Worm (Caenorhabditis elegans) whole organism, early embryonic: ENCODE data around the gene gex-3.
A peak's percentile ranks its signal among the peaks of the same experiment; 100 is the strongest.

Source experiments
- B0310.2 ChIP-seq: sonication (generic microtip); optimal IDR thresholded peaks from 2 replicates; lab custom pipeline; 2016; ENCODE audit warnings: mild to moderate bottlenecking, missing genetic modification characterization, missing compliant biosample characterization
- F13C5.2 ChIP-seq: sonication (generic microtip); optimal IDR thresholded peaks from 2 replicates; lab custom pipeline; 2017; ENCODE audit warnings: mild to moderate bottlenecking, missing genetic modification characterization, inconsistent platforms, missing compliant biosample characterization
- aly-1 ChIP-seq: sonication (generic microtip); optimal IDR thresholded peaks from 2 replicates; lab custom pipeline; 2016; ENCODE audit warnings: missing genetic modification characterization, missing compliant biosample characterization
- ama-1 ChIP-seq: fragments of 150-350 bp; optimal IDR thresholded peaks from 2 replicates; lab custom pipeline; 2014
- ceh-13 ChIP-seq: fragments of 200-800 bp; sonication (Bioruptor generic); optimal IDR thresholded peaks from 2 replicates; lab custom pipeline; 2018; ENCODE audit warnings: mild to moderate bottlenecking, missing genetic modification characterization, missing compliant biosample characterization
- ceh-36 ChIP-seq: sonication (generic microtip); optimal IDR thresholded peaks from 2 replicates; lab custom pipeline; 2016; ENCODE audit warnings: missing genetic modification characterization, inconsistent platforms, missing compliant biosample characterization
- ets-7 ChIP-seq: sonication (generic microtip); optimal IDR thresholded peaks from 2 replicates; lab custom pipeline; 2016; ENCODE audit warnings: missing genotype, missing genetic modification characterization, missing compliant biosample characterization
- flt-1 ChIP-seq: fragments of 200-800 bp; sonication (Bioruptor generic); IDR thresholded peaks from 2 replicates; pipeline ENCODE4 v1.3.6; 2022; ENCODE audit warnings: missing genetic modification characterization, missing compliant biosample characterization
- hmbx-1 ChIP-seq: sonication (generic microtip); optimal IDR thresholded peaks from 2 replicates; lab custom pipeline; 2016; ENCODE audit warnings: mild to moderate bottlenecking, missing genetic modification characterization, missing compliant biosample characterization
- hmg-4 ChIP-seq: fragments of 200-800 bp; sonication (Bioruptor generic); optimal IDR thresholded peaks from 2 replicates; lab custom pipeline; 2018; ENCODE audit warnings: mild to moderate bottlenecking, missing genetic modification characterization, missing compliant biosample characterization
- hnd-1 ChIP-seq: sonication (generic microtip); optimal IDR thresholded peaks from 2 replicates; lab custom pipeline; 2016; ENCODE audit warnings: missing genetic modification characterization, missing compliant biosample characterization
- pes-1 ChIP-seq: fragments of 200-800 bp; sonication (Bioruptor generic); IDR thresholded peaks from 2 replicates; pipeline ENCODE4 v1.3.6; 2022; ENCODE audit warnings: missing genetic modification reagents, missing genetic modification characterization, missing compliant biosample characterization
- scrt-1 ChIP-seq: fragments of 200-800 bp; sonication (Bioruptor generic); IDR thresholded peaks from 2 replicates; pipeline ENCODE4 v1.3.6; 2022; ENCODE audit warnings: missing genetic modification characterization, missing compliant biosample characterization
- sea-1 ChIP-seq: fragments of 200-800 bp; sonication (Bioruptor generic); conservative IDR thresholded peaks from 2 replicates; pipeline ENCODE4 v1.3.6; 2022; ENCODE audit warnings: missing genetic modification characterization, missing compliant biosample characterization
- tbx-11 ChIP-seq: fragments of 200-800 bp; sonication (Bioruptor generic); IDR thresholded peaks from 2 replicates; pipeline ENCODE4 v1.3.6; 2022; ENCODE audit warnings: missing genetic modification characterization, missing compliant biosample characterization
- tbx-37 ChIP-seq: fragments of 200-800 bp; sonication (Bioruptor generic); conservative IDR thresholded peaks from 2 replicates; pipeline ENCODE4 v1.3.6; 2022; ENCODE audit warnings: missing genetic modification reagents, missing genetic modification characterization, missing compliant biosample characterization
- tra-4 ChIP-seq: sonication (generic microtip); optimal IDR thresholded peaks from 2 replicates; lab custom pipeline; 2017; ENCODE audit warnings: missing genetic modification characterization, missing compliant biosample characterization

Gene gex-3

DNA sequence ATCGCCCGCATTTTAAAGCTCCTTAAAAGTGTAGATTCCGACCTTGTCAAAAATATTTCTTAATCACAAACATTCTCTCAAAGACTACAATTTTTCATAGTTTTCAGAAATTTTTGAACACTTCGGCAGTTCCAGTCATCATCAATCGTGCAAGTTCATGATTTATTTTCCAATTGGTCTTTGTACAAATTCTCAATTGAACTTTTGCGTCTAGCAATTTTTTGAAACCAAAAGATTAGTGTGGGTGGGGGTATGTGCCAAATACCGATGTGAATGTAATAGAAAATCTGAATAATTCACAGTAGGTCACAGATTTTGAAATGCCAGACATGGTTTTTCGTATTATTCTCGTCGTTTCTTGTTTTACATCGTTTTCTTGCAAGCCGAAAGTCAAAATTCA lies 34.1 kb downstream of the gex-3 start, which contains the start of gene clec-185:
Gene clec-185, plus strand, starts transcription at position 301 of the 400 bp plus-strand sequence.
- TF ChIP-seq scrt-1 (GFP tag; lab: Robert Waterston, UW) = no peak
- no peak for TF ChIP-seq hnd-1 (tag; lab: Kevin White, UChicago)
- TF ChIP-seq ama-1 = no peak
- no peak for TF ChIP-seq B0310.2 (tag; lab: Kevin White, UChicago)
- no peak for TF ChIP-seq ceh-36 (tag; lab: Kevin White, UChicago)
- TF ChIP-seq hmg-4 = no peak
- no peak for TF ChIP-seq tbx-11 (GFP tag; lab: Robert Waterston, UW)
- no peak for TF ChIP-seq flt-1
- no peak for TF ChIP-seq ceh-13 (GFP tag; lab: Kevin White, UChicago)
- TF ChIP-seq ets-7 (tag; lab: Kevin White, UChicago) = no peak
- no peak for TF ChIP-seq pes-1
- TF ChIP-seq tbx-37 = no peak
- TF ChIP-seq aly-1 (tag; lab: Kevin White, UChicago) = no peak
- no peak for TF ChIP-seq sea-1 (GFP tag; lab: Robert Waterston, UW)
- no peak for TF ChIP-seq hmbx-1 (tag; lab: Kevin White, UChicago)
- no peak for TF ChIP-seq F13C5.2
- no peak for TF ChIP-seq tra-4

DNA sequence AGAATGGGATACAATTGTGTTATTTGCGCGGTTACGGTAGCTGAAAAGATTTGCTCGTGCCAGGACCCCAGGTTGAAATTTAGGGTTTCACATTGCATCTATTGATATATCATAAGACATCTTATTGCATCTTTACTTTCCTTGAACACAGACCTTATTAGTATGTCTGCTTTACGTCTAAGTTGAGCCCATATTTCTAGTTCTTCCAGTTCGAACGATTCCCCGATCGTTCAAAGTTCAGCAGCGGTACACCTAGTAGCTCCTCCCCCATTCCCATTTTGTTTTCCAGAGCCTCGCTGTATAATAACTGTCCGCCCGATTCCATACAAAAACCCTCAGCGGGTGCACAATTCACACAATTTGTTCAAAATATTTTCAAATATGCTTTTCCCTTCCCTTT lies 37.5 kb downstream of the gex-3 start, which contains the start of gene C25G4.17:
Gene C25G4.17, plus strand, starts transcription at position 301 of the 400 bp plus-strand sequence.
- TF ChIP-seq tra-4 (no peak), ama-1 (no peak), pes-1 (no peak), ceh-36 (tag; lab: Kevin White, UChicago) (no peak), B0310.2 (tag; lab: Kevin White, UChicago) (no peak), ets-7 (tag; lab: Kevin White, UChicago) (no peak), aly-1 (tag; lab: Kevin White, UChicago) (no peak), hmg-4 (no peak), tbx-11 (GFP tag; lab: Robert Waterston, UW) (no peak), hmbx-1 (tag; lab: Kevin White, UChicago) (no peak), tbx-37 (no peak), ceh-13 (GFP tag; lab: Kevin White, UChicago) (no peak), hnd-1 (tag; lab: Kevin White, UChicago) (no peak), scrt-1 (GFP tag; lab: Robert Waterston, UW) (no peak), F13C5.2 (no peak), flt-1 (no peak), sea-1 (GFP tag; lab: Robert Waterston, UW) (no peak)

DNA sequence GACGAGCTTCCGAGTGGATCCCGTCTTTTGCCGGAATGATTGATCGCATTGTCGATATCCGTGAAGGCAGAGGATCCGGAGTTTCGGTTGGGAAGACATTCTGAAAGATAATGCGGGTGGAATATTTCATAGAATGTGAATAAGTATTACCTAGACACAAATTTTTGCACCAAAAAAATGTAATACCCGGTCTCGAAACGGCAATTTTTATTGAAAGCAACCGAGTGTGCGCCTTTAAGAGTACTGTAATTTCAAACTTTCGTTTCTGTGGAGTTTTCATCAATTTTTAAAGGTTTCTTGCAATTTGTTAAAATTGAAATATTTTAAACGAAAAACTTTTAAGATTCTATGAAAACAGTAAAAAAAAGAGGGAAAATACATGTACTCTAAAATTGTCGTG lies 39.7 kb downstream of the gex-3 start, which contains the start of gene C25G4.2:
Gene C25G4.2, minus strand, starts transcription at position 100 of the 400 bp plus-strand sequence.
- TF ChIP-seq aly-1 (tag; lab: Kevin White, UChicago) (no peak), flt-1 (no peak), ceh-36 (tag; lab: Kevin White, UChicago) (no peak), ets-7 (tag; lab: Kevin White, UChicago) (no peak), scrt-1 (GFP tag; lab: Robert Waterston, UW) (no peak), pes-1 (no peak), sea-1 (GFP tag; lab: Robert Waterston, UW) (no peak), ceh-13 (GFP tag; lab: Kevin White, UChicago) (no peak), tbx-37 (no peak), hnd-1 (tag; lab: Kevin White, UChicago) (no peak), tbx-11 (GFP tag; lab: Robert Waterston, UW) (no peak), B0310.2 (tag; lab: Kevin White, UChicago) (no peak), hmbx-1 (tag; lab: Kevin White, UChicago) (no peak), F13C5.2 (no peak)

DNA sequence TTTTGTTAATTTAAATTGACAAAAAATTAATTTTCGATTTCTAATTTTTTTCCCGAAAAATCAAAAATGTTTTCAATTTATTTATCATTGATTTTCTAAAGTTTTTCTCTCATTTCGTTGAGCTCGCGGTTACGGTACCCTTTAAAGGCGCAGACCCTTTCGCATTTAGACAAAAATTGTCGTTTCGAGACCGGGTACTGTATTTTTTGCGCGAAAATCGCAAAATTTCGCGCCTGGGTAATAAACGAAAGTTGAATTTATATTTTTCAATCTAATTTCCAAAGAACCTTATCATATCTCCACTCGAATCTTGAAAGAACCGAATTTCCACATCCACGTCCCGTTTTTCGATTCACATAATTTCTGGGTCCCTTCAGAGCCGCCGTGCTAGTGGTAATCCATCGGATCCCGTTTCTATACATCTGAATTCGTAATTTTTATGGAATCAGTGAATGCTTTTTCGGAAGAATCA lies 41.3 kb downstream of the gex-3 start, which contains the start of gene C25G4.3:
Gene C25G4.3, minus strand, starts transcription at position 422 of the 472 bp plus-strand sequence.
- no peak for TF ChIP-seq F13C5.2
- TF ChIP-seq ceh-13 (GFP tag; lab: Kevin White, UChicago) = no peak
- no peak for TF ChIP-seq tbx-37
- TF ChIP-seq ets-7 (tag; lab: Kevin White, UChicago) = no peak
- TF ChIP-seq flt-1 = no peak

DNA sequence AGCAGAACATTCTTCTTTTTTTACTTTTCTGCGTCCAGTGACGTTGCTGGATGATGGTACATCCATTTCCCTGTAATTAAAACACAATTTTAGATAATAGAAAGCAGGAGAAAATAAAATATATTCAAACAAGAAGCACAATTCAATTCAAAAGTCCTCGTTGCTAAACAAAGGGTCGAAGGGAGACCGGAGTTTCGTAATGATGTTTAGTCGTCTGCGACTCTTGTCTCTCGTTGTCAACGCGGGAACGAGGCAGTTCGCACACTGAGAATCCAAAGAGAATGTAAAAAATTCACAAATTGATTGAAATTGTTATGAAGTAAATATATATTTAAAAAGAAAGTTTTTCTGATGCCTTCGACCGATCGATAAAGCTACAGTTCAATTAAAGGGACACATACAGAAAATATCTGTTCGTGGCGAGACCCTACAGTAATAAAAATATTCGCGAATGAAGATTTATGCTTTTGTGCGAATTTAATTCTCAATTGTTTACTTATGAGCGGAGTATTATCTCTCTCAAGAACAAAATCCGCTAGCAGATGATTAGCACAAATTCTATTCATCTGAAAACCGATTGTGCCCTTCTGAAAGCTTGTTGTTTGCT lies 47.1 kb downstream of the gex-3 start, which contains the start of gene dpy-26:
Gene dpy-26, minus strand, starts transcription at position 111 of the 607 bp plus-strand sequence.
- TF ChIP-seq B0310.2 (tag; lab: Kevin White, UChicago) (no peak), F13C5.2 (peak; percentile 18)

DNA sequence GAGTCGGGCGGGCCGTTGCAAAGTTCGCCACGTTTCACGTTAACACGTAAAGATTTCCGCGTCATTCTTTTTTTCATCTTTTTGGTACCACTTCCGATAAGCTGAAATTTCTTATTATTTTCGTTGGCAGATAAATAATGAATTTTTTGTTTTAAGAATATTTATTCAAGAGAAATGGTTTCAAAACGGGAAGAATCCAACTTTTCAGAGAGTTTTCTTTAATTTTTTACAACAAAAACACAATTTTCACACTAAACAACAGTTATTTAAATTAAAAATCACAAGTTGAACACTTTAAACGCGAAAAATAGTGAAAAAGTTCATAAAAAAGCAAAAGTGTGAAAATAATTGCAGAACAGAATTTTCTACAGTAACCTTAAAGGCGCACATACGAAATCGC lies 49.9 kb downstream of the gex-3 start, which contains the start of gene spe-44:
Gene spe-44, minus strand, starts transcription at position 101 of the 400 bp plus-strand sequence.
- no peak for TF ChIP-seq hnd-1 (tag; lab: Kevin White, UChicago)
- TF ChIP-seq ama-1 = no peak
- no peak for TF ChIP-seq B0310.2 (tag; lab: Kevin White, UChicago)
- TF ChIP-seq tra-4 = no peak
- no peak for TF ChIP-seq scrt-1 (GFP tag; lab: Robert Waterston, UW)
- TF ChIP-seq tbx-37 = no peak
- TF ChIP-seq ceh-13 (GFP tag; lab: Kevin White, UChicago) = no peak
- TF ChIP-seq sea-1 (GFP tag; lab: Robert Waterston, UW) = no peak
- TF ChIP-seq hmbx-1 (tag; lab: Kevin White, UChicago) = no peak
- TF ChIP-seq pes-1 = no peak
- no peak for TF ChIP-seq ets-7 (tag; lab: Kevin White, UChicago)

DNA sequence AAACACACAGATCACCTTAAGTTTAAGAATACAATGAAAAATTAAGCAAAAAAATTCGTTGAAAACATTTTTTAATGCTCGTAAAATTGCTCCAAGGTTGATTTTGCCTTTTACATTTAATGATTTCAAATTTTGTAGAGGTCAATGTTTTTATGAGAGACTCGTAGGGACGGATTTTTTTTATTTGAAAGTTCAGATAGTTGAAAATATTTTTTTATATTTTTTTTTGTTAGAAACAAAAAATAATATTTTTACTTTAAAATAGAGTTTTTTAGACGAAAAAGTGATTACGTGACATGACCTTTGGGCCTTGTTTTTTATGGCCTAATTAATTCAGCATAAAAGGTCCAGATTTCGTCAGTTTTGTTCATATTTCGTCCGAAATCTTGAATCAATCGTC lies 50.5 kb downstream of the gex-3 start, which contains the start of gene smz-1:
Gene smz-1, plus strand, starts transcription at position 301 of the 400 bp plus-strand sequence.
- TF ChIP-seq ceh-36 (tag; lab: Kevin White, UChicago) (no peak), tbx-11 (GFP tag; lab: Robert Waterston, UW) (no peak), sea-1 (GFP tag; lab: Robert Waterston, UW) (no peak), ama-1 (no peak), tra-4 (no peak), pes-1 (no peak), hmbx-1 (tag; lab: Kevin White, UChicago) (no peak), B0310.2 (tag; lab: Kevin White, UChicago) (no peak), F13C5.2 (no peak), flt-1 (no peak), aly-1 (tag; lab: Kevin White, UChicago) (no peak), ceh-13 (GFP tag; lab: Kevin White, UChicago) (no peak), ets-7 (tag; lab: Kevin White, UChicago) (no peak), scrt-1 (GFP tag; lab: Robert Waterston, UW) (no peak), tbx-37 (no peak), hmg-4 (no peak), hnd-1 (tag; lab: Kevin White, UChicago) (no peak)
